Fruit fly (Drosophila melanogaster): Measurements from ENCODE around the gene Wdr81.
A peak's percentile ranks its signal among the peaks of the same experiment; 100 is the strongest.

Gene Wdr81

dm6 chr2L:12011682-12012655 lies 8.8 kb downstream of the Wdr81 start (continued):
- no peak for TF ChIP-seq prd (optimal IDR thresholded peaks at IDR 0.05)
- TF ChIP-seq prd (GFP tag; IDR thresholded peaks at IDR 0.05) = no peak
- peak; percentile 47 for TF ChIP-seq p53 (GFP tag; optimal IDR thresholded peaks at IDR 0.05)
- TF ChIP-seq CG15696 (tag; optimal IDR thresholded peaks at IDR 0.05) = peak; percentile 60
- no peak for TF ChIP-seq seq (GFP tag; IDR thresholded peaks at IDR 0.05)
- no peak for TF ChIP-seq mld (GFP tag; IDR thresholded peaks at IDR 0.05; ENCODE audit: partially characterized antibody)
- TF ChIP-seq bowl (GFP tag; IDR thresholded peaks at IDR 0.05) = no peak
- TF ChIP-seq CG6683 (GFP tag; optimal IDR thresholded peaks at IDR 0.05) = peak; percentile 45
- no peak for TF ChIP-seq CG6654 (GFP tag; optimal IDR thresholded peaks at IDR 0.05)
- TF ChIP-seq CG10462 (GFP tag; optimal IDR thresholded peaks at IDR 0.05) = no peak
- TF ChIP-seq knrl (GFP tag; IDR thresholded peaks at IDR 0.05; ENCODE audit: partially characterized antibody) = no peak
- peak; percentile 70 for TF ChIP-seq NC2β (GFP tag; optimal IDR thresholded peaks at IDR 0.05)
- no peak for TF ChIP-seq CG4404 (GFP tag; IDR thresholded peaks at IDR 0.05)
- peak; percentile 86 for TF ChIP-seq nmo (GFP tag; optimal IDR thresholded peaks at IDR 0.05)
- peak; percentile 49 for TF ChIP-seq CG17385 (GFP tag; optimal IDR thresholded peaks at IDR 0.05)
- no peak for TF ChIP-seq Tbp (GFP tag; optimal IDR thresholded peaks at IDR 0.05)
- peak; percentile 44 for TF ChIP-seq YL-1 (GFP tag; optimal IDR thresholded peaks at IDR 0.05)
- no peak for TF ChIP-seq grn (GFP tag; optimal IDR thresholded peaks at IDR 0.05)
- no peak for TF ChIP-seq aop (GFP tag; IDR thresholded peaks at IDR 0.05)
- TF ChIP-seq Hr78 (GFP tag; optimal IDR thresholded peaks at IDR 0.05) = peak in 1 of 2 experiments; percentile 93
- no peak for TF ChIP-seq al (GFP tag; IDR thresholded peaks at IDR 0.05)
- peak; percentile 68 for TF ChIP-seq HHEX (GFP tag; optimal IDR thresholded peaks at IDR 0.05)
- TF ChIP-seq pan (optimal IDR thresholded peaks at IDR 0.05) = no peak
- TF ChIP-seq pan (GFP tag; optimal IDR thresholded peaks at IDR 0.05 in 1 of 2, IDR thresholded peaks at IDR 0.05 in 1 of 2) = no peak
- TF ChIP-seq CG6689 (GFP tag; IDR thresholded peaks at IDR 0.05) = no peak
- no peak for TF ChIP-seq CG34422 (GFP tag; IDR thresholded peaks at IDR 0.05)
- peak; percentile 51 for TF ChIP-seq Vsx1 (GFP tag; optimal IDR thresholded peaks at IDR 0.05)
- peak; percentile 88 for TF ChIP-seq CG13624 (GFP tag; optimal IDR thresholded peaks at IDR 0.05)
- peak; percentile 74 for TF ChIP-seq ems (GFP tag; optimal IDR thresholded peaks at IDR 0.05)
- peak; percentile 50 for TF ChIP-seq PHDP (tag; optimal IDR thresholded peaks at IDR 0.05)
- TF ChIP-seq Bteb2 (GFP tag; optimal IDR thresholded peaks at IDR 0.05) = peak; percentile 0
- TF ChIP-seq CG43689 (GFP tag; IDR thresholded peaks at IDR 0.05) = no peak
- TF ChIP-seq da (GFP tag; optimal IDR thresholded peaks at IDR 0.05) = peak; percentile 41
- TF ChIP-seq CG10267 (tag; optimal IDR thresholded peaks at IDR 0.05) = peak; percentile 55
- TF ChIP-seq sim (GFP tag; IDR thresholded peaks at IDR 0.05) = no peak
- no peak for TF ChIP-seq CG11560 (tag; IDR thresholded peaks at IDR 0.05)
- no peak for TF ChIP-seq crol (GFP tag; IDR thresholded peaks at IDR 0.05)
- TF ChIP-seq tna (GFP tag; IDR thresholded peaks at IDR 0.05; ENCODE audit: partially characterized antibody) = no peak
- no peak for TF ChIP-seq cato (GFP tag; optimal IDR thresholded peaks at IDR 0.05; ENCODE audit: borderline replicate concordance)
- no peak for TF ChIP-seq peb (GFP tag; IDR thresholded peaks at IDR 0.05)
- TF ChIP-seq kni (GFP tag; optimal IDR thresholded peaks at IDR 0.05) = peak; percentile 99
- TF ChIP-seq bab2 (GFP tag; optimal IDR thresholded peaks at IDR 0.05) = peak; percentile 62
- peak; percentile 50 for TF ChIP-seq trem (tag; optimal IDR thresholded peaks at IDR 0.05)
- peak; percentile 71 for TF ChIP-seq maf-S (GFP tag; optimal IDR thresholded peaks at IDR 0.05)
- peak; percentile 63 for TF ChIP-seq CG17186 (GFP tag; optimal IDR thresholded peaks at IDR 0.05)
- TF ChIP-seq CG16813 (GFP tag; IDR thresholded peaks at IDR 0.05; ENCODE audit: partially characterized antibody) = no peak
- no peak for TF ChIP-seq CG32767 (GFP tag; IDR thresholded peaks at IDR 0.05)
- no peak for TF ChIP-seq tgo (GFP tag; IDR thresholded peaks at IDR 0.05)
- TF ChIP-seq H2.0 (GFP tag; IDR thresholded peaks at IDR 0.05) = no peak
